Worm (Caenorhabditis elegans): ENCODE results near the gene ZK813.4.

Gene ZK813.4

ce11 chrX:3441539-3441938 lies 11.6 kb upstream of the ZK813.4 start, which contains the start of gene ZK813.3:
Gene ZK813.3 (plus strand): TSS chrX:3441839.
- no peak for TF ChIP-seq unc-62 (GFP tag; optimal IDR thresholded peaks at IDR 0.05)

- TF ChIP-seq unc-62 (GFP tag; optimal IDR thresholded peaks at IDR 0.05) = no peak
Measured at ce11 chrX:3440308-3440707, 10.4 kb upstream of the ZK813.4 start.

- TF ChIP-seq unc-62 (GFP tag; optimal IDR thresholded peaks at IDR 0.05) = no peak
Measured at ce11 chrX:3439823-3440222, 9.9 kb upstream of the ZK813.4 start.

- no peak for TF ChIP-seq unc-62 (GFP tag; optimal IDR thresholded peaks at IDR 0.05)
Measured at ce11 chrX:3429122-3429521, 798 bp downstream of the ZK813.4 start.

ce11 chrX:3424516-3424915 lies 5.4 kb downstream of the ZK813.4 start, which contains the start of gene ZK813.6:
Gene ZK813.6 (plus strand): TSS chrX:3424816.
- no peak for TF ChIP-seq unc-62 (GFP tag; optimal IDR thresholded peaks at IDR 0.05)

ce11 chrX:3419084-3419483 lies 10.8 kb downstream of the ZK813.4 start, which contains the start of gene C04F6.7:
Gene C04F6.7 (minus strand): TSS chrX:3419184.
- TF ChIP-seq unc-62 (GFP tag; optimal IDR thresholded peaks at IDR 0.05) = no peak

- TF ChIP-seq unc-62 (GFP tag; optimal IDR thresholded peaks at IDR 0.05) = no peak
Measured at ce11 chrX:3416063-3416462, 13.9 kb downstream of the ZK813.4 start.

- TF ChIP-seq unc-62 (GFP tag; optimal IDR thresholded peaks at IDR 0.05) = no peak
Measured at ce11 chrX:3414660-3415144, 15.2 kb downstream of the ZK813.4 start, which contains the start of gene dhs-27. Gene dhs-27 (minus strand): TSS chrX:3414710.

ce11 chrX:3411565-3412022 lies 18.3 kb downstream of the ZK813.4 start, which contains the start of gene unc-78:
Gene unc-78 (minus strand): TSS chrX:3411615.
- TF ChIP-seq unc-62 (GFP tag; optimal IDR thresholded peaks at IDR 0.05) = no peak

- TF ChIP-seq unc-62 (GFP tag; optimal IDR thresholded peaks at IDR 0.05) = no peak
Measured at ce11 chrX:3408717-3409303, 21.1 kb downstream of the ZK813.4 start.

ce11 chrX:3403195-3403594 lies 26.7 kb downstream of the ZK813.4 start, which contains the start of gene vit-5:
Gene vit-5 (plus strand): TSS chrX:3403471.
- no peak for TF ChIP-seq unc-62 (GFP tag; optimal IDR thresholded peaks at IDR 0.05)

ce11 chrX:3401701-3402100 lies 28.2 kb downstream of the ZK813.4 start, which contains the start of gene C04F6.9:
Gene C04F6.9 (plus strand): TSS chrX:3402001.
- no peak for TF ChIP-seq unc-62 (GFP tag; optimal IDR thresholded peaks at IDR 0.05)

- no peak for TF ChIP-seq unc-62 (GFP tag; optimal IDR thresholded peaks at IDR 0.05)
Measured at ce11 chrX:3400387-3400786, 29.5 kb downstream of the ZK813.4 start.

ce11 chrX:3399917-3400316 lies 30.0 kb downstream of the ZK813.4 start, which contains the start of gene cht-1:
Gene cht-1 (minus strand): TSS chrX:3400017.
- TF ChIP-seq unc-62 (GFP tag; optimal IDR thresholded peaks at IDR 0.05) = no peak

- TF ChIP-seq unc-62 (GFP tag; optimal IDR thresholded peaks at IDR 0.05) = no peak
Measured at ce11 chrX:3396735-3397134, 33.2 kb downstream of the ZK813.4 start.

- no peak for TF ChIP-seq unc-62 (GFP tag; optimal IDR thresholded peaks at IDR 0.05)
Measured at ce11 chrX:3393562-3393961, 36.4 kb downstream of the ZK813.4 start, which contains the start of gene slcf-2. Gene slcf-2 (plus strand): TSS chrX:3393862.

- TF ChIP-seq unc-62 (GFP tag; optimal IDR thresholded peaks at IDR 0.05) = no peak
Measured at ce11 chrX:3385362-3385761, 44.6 kb downstream of the ZK813.4 start, which contains the start of gene acp-1. Gene acp-1 (minus strand): TSS chrX:3385462.
